Fruit fly (Drosophila melanogaster): ENCODE measurements around the gene CG3982.

dm6 chr3L:9435315-9435714 lies 18.1 kb upstream of the CG3982 start, which contains the start of gene CG42526:
- TF ChIP-seq psq (optimal IDR thresholded peaks at IDR 0.05) = no peak
- TF ChIP-seq ttk (optimal IDR thresholded peaks at IDR 0.05) = no peak
- no peak for TF ChIP-seq Sin3A (optimal IDR thresholded peaks at IDR 0.05)
- TF ChIP-seq insv (optimal IDR thresholded peaks at IDR 0.05) = no peak

Data from Kc167 (cell line).